Fruit fly (Drosophila melanogaster) whole organism, wandering third instar larva: Measurements from ENCODE around the gene ben.
A peak's percentile ranks its signal among the peaks of the same experiment; 100 is the strongest.

ENCODE experiments used
- Abd-B ChIP-seq: fragments of >200 bp; optimal IDR thresholded peaks from 2 replicates; lab custom pipeline; 2017; ENCODE audit warnings: missing biosample characterization, missing genetic modification characterization
- CG32264 ChIP-seq: fragments of 200-800 bp; sonication (Bioruptor generic); optimal IDR thresholded peaks from 2 replicates; lab custom pipeline; 2016; ENCODE audit warnings: missing biosample characterization, missing genetic modification characterization
- CG9705 ChIP-seq: fragments of 200-800 bp; sonication (Bioruptor generic); optimal IDR thresholded peaks from 2 replicates; lab custom pipeline; 2018; ENCODE audit warnings: missing biosample characterization, mild to moderate bottlenecking, missing genetic modification characterization
- CrebA ChIP-seq: fragments of 200-800 bp; sonication (Bioruptor generic); optimal IDR thresholded peaks from 2 replicates; lab custom pipeline; 2016; ENCODE audit warnings: missing biosample characterization, mild to moderate bottlenecking, missing genetic modification characterization, borderline replicate concordance
- Dfd ChIP-seq: fragments of >200 bp; optimal IDR thresholded peaks from 2 replicates; lab custom pipeline; 2017; ENCODE audit warnings: missing biosample characterization, missing genetic modification characterization
- Dif ChIP-seq: fragments of 200-275, 200-300 bp; sonication (Bioruptor generic); optimal IDR thresholded peaks from 2 replicates; lab custom pipeline; 2018; ENCODE audit warnings: missing biosample characterization, missing genetic modification characterization; ENCODE audit not compliant: partially characterized antibody
- GATAd ChIP-seq: sonication (Bioruptor generic); optimal IDR thresholded peaks from 2 replicates; lab custom pipeline; 2016; ENCODE audit warnings: missing biosample characterization, missing genetic modification characterization
- HLH106 ChIP-seq: fragments of 200-800 bp; optimal IDR thresholded peaks from 3 replicates; lab custom pipeline; 2019; ENCODE audit warnings: missing biosample characterization, mild to moderate bottlenecking, missing genetic modification characterization, moderate library complexity
- Hnf4 ChIP-seq: fragments of 200-800 bp; sonication (Bioruptor generic); optimal IDR thresholded peaks from 2 replicates; lab custom pipeline; 2016; ENCODE audit warnings: missing biosample characterization, mild to moderate bottlenecking, missing genetic modification characterization
- Hr78 ChIP-seq: fragments of >200 bp; optimal IDR thresholded peaks from 2 replicates; lab custom pipeline; 2017; ENCODE audit warnings: missing biosample characterization, missing genetic modification characterization
- Hr83 ChIP-seq: fragments of 200-300 bp; sonication (Bioruptor generic); optimal IDR thresholded peaks from 2 replicates; lab custom pipeline; 2016; ENCODE audit warnings: missing biosample characterization, mild to moderate bottlenecking, missing genetic modification characterization, moderate library complexity; ENCODE audit not compliant: poor library complexity, severe bottlenecking
- Jra ChIP-seq: sonication (Bioruptor generic); optimal IDR thresholded peaks from 2 replicates; lab custom pipeline; 2016; ENCODE audit warnings: missing biosample characterization, missing genetic modification characterization
- Mio ChIP-seq: sonication (Bioruptor generic); optimal IDR thresholded peaks from 2 replicates; lab custom pipeline; 2016; ENCODE audit warnings: missing biosample characterization, missing genetic modification characterization
- Myc ChIP-seq: fragments of >200 bp; optimal IDR thresholded peaks from 2 replicates; lab custom pipeline; 2017
- N ChIP-seq: fragments of >200 bp; optimal IDR thresholded peaks from 2 replicates; lab custom pipeline; 2018; ENCODE audit warnings: missing biosample characterization, missing external identifiers, missing genetic modification characterization
- OdsH ChIP-seq: fragments of 200-800 bp; sonication (Bioruptor generic); optimal IDR thresholded peaks from 2 replicates; lab custom pipeline; 2016; ENCODE audit warnings: missing biosample characterization, mild to moderate bottlenecking, missing genetic modification characterization
- Rel ChIP-seq, 2 experiments: fragments of 200-800 bp; sonication (Bioruptor generic) in 1 of 2; optimal IDR thresholded peaks; 2 replicates in 1 of 2; 3 replicates in 1 of 2; lab custom pipeline; 2016 to 2019; ENCODE audit warnings: mild to moderate bottlenecking in 2 of 2, missing biosample characterization in 2 of 2, missing genetic modification characterization in 2 of 2, moderate library complexity in 1 of 2
- Sp1 ChIP-seq: fragments of 200-800 bp; sonication (Bioruptor generic); optimal IDR thresholded peaks from 3 replicates; lab custom pipeline; 2019; ENCODE audit warnings: missing biosample characterization, mild to moderate bottlenecking, missing genetic modification characterization, moderate library complexity
- Vsx2 ChIP-seq: fragments of 200-300, 225-300 bp; sonication (Bioruptor generic); optimal IDR thresholded peaks from 2 replicates; lab custom pipeline; 2018; ENCODE audit warnings: missing biosample characterization, missing genetic modification characterization; ENCODE audit not compliant: partially characterized antibody
- br ChIP-seq: fragments of 200-800 bp; sonication (Bioruptor generic); optimal IDR thresholded peaks from 2 replicates; lab custom pipeline; 2016; ENCODE audit warnings: missing biosample characterization, missing genetic modification characterization
- brk ChIP-seq: fragments of 200-800 bp; sonication (Bioruptor generic); optimal IDR thresholded peaks from 2 replicates; lab custom pipeline; 2016; ENCODE audit warnings: missing biosample characterization, mild to moderate bottlenecking, missing genetic modification characterization
- dl ChIP-seq, 2 experiments: fragments of 175-275, 200-275 bp in 1 of 2; fragments of 200-275 bp in 1 of 2; sonication (Bioruptor generic); optimal IDR thresholded peaks; lab custom pipeline; 2018; ENCODE audit warnings: mild to moderate bottlenecking in 2 of 2, missing biosample characterization in 2 of 2, missing genetic modification characterization in 2 of 2, moderate library complexity in 2 of 2; ENCODE audit not compliant: partially characterized antibody in 2 of 2, insufficient read depth in 1 of 2
- dmrt93B ChIP-seq: fragments of 200-800 bp; sonication (Bioruptor generic); optimal IDR thresholded peaks from 2 replicates; lab custom pipeline; 2018; ENCODE audit warnings: missing biosample characterization, mild to moderate bottlenecking, missing genetic modification characterization
- dsf ChIP-seq: sonication (Bioruptor generic); optimal IDR thresholded peaks from 2 replicates; lab custom pipeline; 2016; ENCODE audit warnings: missing biosample characterization, missing genetic modification characterization, borderline replicate concordance
- ey ChIP-seq: fragments of 200-800 bp; sonication (Bioruptor generic); optimal IDR thresholded peaks from 2 replicates; lab custom pipeline; 2016; ENCODE audit warnings: missing biosample characterization, missing genetic modification characterization
- foxo ChIP-seq, 2 experiments: fragments of 200-800 bp; sonication (Bioruptor generic); optimal IDR thresholded peaks; 2 replicates in 1 of 2; 3 replicates in 1 of 2; lab custom pipeline; 2016 to 2017; ENCODE audit warnings: missing biosample characterization in 2 of 2, missing genetic modification characterization in 2 of 2
- fru ChIP-seq: fragments of 200-800 bp; sonication (Bioruptor generic); optimal IDR thresholded peaks from 3 replicates; lab custom pipeline; 2016; ENCODE audit warnings: missing biosample characterization, mild to moderate bottlenecking, missing genetic modification characterization
- h ChIP-seq: fragments of 200-800 bp; sonication (Bioruptor generic); optimal IDR thresholded peaks from 3 replicates; lab custom pipeline; 2016; ENCODE audit warnings: missing biosample characterization, mild to moderate bottlenecking, missing genetic modification characterization
- jim ChIP-seq: fragments of 175-275, 200-325 bp; sonication (Bioruptor generic); optimal IDR thresholded peaks from 2 replicates; lab custom pipeline; 2016; ENCODE audit warnings: missing biosample characterization, mild to moderate bottlenecking, missing genetic modification characterization
- lola ChIP-seq: fragments of >200 bp; optimal IDR thresholded peaks from 2 replicates; lab custom pipeline; 2017; ENCODE audit warnings: missing biosample characterization, missing genetic modification characterization
- pan ChIP-seq: fragments of >200 bp; optimal IDR thresholded peaks from 2 replicates; lab custom pipeline; 2017
- psq ChIP-seq: fragments of 200-800 bp; sonication (Bioruptor generic); optimal IDR thresholded peaks from 3 replicates; lab custom pipeline; 2017; ENCODE audit warnings: missing biosample characterization, mild to moderate bottlenecking, missing genetic modification characterization, moderate library complexity
- rgr ChIP-seq: fragments of 200-800 bp; sonication (Bioruptor generic); optimal IDR thresholded peaks from 3 replicates; lab custom pipeline; 2016; ENCODE audit warnings: missing biosample characterization, mild to moderate bottlenecking, missing genetic modification characterization
- sage ChIP-seq: fragments of 200-800 bp; sonication (Bioruptor generic); optimal IDR thresholded peaks from 2 replicates; lab custom pipeline; 2016; ENCODE audit warnings: missing biosample characterization, mild to moderate bottlenecking, missing genetic modification characterization
- sv ChIP-seq: fragments of 200-800 bp; sonication (Bioruptor generic); optimal IDR thresholded peaks from 3 replicates; lab custom pipeline; 2016; ENCODE audit warnings: missing biosample characterization, missing genetic modification characterization
- tai ChIP-seq: sonication (Bioruptor generic); optimal IDR thresholded peaks from 2 replicates; lab custom pipeline; 2016; ENCODE audit warnings: missing biosample characterization, missing genetic modification characterization
- usp ChIP-seq: fragments of >200 bp; optimal IDR thresholded peaks from 2 replicates; lab custom pipeline; 2017; ENCODE audit warnings: missing biosample characterization, missing genetic modification characterization
- woc ChIP-seq: sonication (Bioruptor generic); optimal IDR thresholded peaks from 2 replicates; lab custom pipeline; 2016; ENCODE audit warnings: missing biosample characterization, mild to moderate bottlenecking, missing genetic modification characterization

The ben gene

dm6 chrX:13995977-13996723, at the start of gene ben:
Gene ben, plus strand, starts transcription at chrX:13996345.
- TF ChIP-seq Jra (no peak), OdsH (GFP tag; lab: Kevin White, UChicago) (peak; percentile 53), woc (peak; percentile 88), sv (peak; percentile 33), HLH106 (tag; lab: Kevin White, UChicago) (peak; percentile 90), pan (lab: Kevin White, UChicago) (no peak), brk (GFP tag; lab: Kevin White, UChicago) (peak; percentile 18), Dif (GFP tag; lab: Kevin White, UChicago) (peak; percentile 94), fru (peak; percentile 80), usp (GFP tag; lab: Kevin White, UChicago) (no peak), dsf (GFP tag; lab: Kevin White, UChicago) (no peak), h (peak; percentile 79), lola (GFP tag; lab: Kevin White, UChicago) (no peak), ey (GFP tag; lab: Kevin White, UChicago) (peak; percentile 79), N (GFP tag; lab: Kevin White, UChicago) (no peak), Dfd (GFP tag; lab: Kevin White, UChicago) (peak; percentile 61), sage (no peak), jim (no peak), foxo (GFP tag; optimal IDR thresholded peaks at IDR 0.05; lab: Kevin White, UChicago) (peak in 1 of 2 experiments; percentile 86), Hr83 (no peak), GATAd (GFP tag; lab: Kevin White, UChicago) (no peak), psq (GFP tag; lab: Kevin White, UChicago) (peak; percentile 64), CG9705 (GFP tag; lab: Kevin White, UChicago) (peak; percentile 80), Myc (lab: Kevin White, UChicago) (no peak), tai (GFP tag; lab: Kevin White, UChicago) (no peak), rgr (GFP tag; lab: Kevin White, UChicago) (peak; percentile 77), CG32264 (GFP tag; lab: Kevin White, UChicago) (peak; percentile 42), br (GFP tag; lab: Kevin White, UChicago) (peak; percentile 78), dmrt93B (GFP tag; lab: Kevin White, UChicago) (peak; percentile 78), dl (GFP tag; optimal IDR thresholded peaks at IDR 0.05; lab: Kevin White, UChicago; ENCODE audit: insufficient read depth in 1 of 2, partially characterized antibody in 2 of 2) (peak; percentile 24 to 45), Hnf4 (GFP tag; lab: Kevin White, UChicago) (peak; percentile 61), Abd-B (GFP tag; lab: Kevin White, UChicago) (no peak), Mio (no peak), Vsx2 (peak; percentile 48), Hr78 (GFP tag; lab: Kevin White, UChicago) (no peak), CrebA (GFP tag; lab: Kevin White, UChicago) (no peak), Sp1 (GFP tag; lab: Kevin White, UChicago) (peak; percentile 83), Rel (GFP tag; optimal IDR thresholded peaks at IDR 0.05; lab: Kevin White, UChicago) (no peak), Rel (tag; optimal IDR thresholded peaks at IDR 0.05; lab: Kevin White, UChicago) (peak; percentile 71)

- no peak for TF ChIP-seq Rel (GFP tag; optimal IDR thresholded peaks at IDR 0.05; lab: Kevin White, UChicago)
- no peak for TF ChIP-seq Rel (tag; optimal IDR thresholded peaks at IDR 0.05; lab: Kevin White, UChicago)
- TF ChIP-seq dsf (GFP tag; lab: Kevin White, UChicago): no peak
- no peak for TF ChIP-seq Abd-B (GFP tag; lab: Kevin White, UChicago)
- no peak for TF ChIP-seq h
- no peak for TF ChIP-seq psq (GFP tag; lab: Kevin White, UChicago)
- TF ChIP-seq fru: no peak
- no peak for TF ChIP-seq N (GFP tag; lab: Kevin White, UChicago)
- TF ChIP-seq ey (GFP tag; lab: Kevin White, UChicago): peak; percentile 9
- TF ChIP-seq usp (GFP tag; lab: Kevin White, UChicago): no peak
- no peak for TF ChIP-seq GATAd (GFP tag; lab: Kevin White, UChicago)
- TF ChIP-seq OdsH (GFP tag; lab: Kevin White, UChicago): no peak
- no peak for TF ChIP-seq Hr83
- TF ChIP-seq Jra: no peak
- TF ChIP-seq dl (GFP tag; optimal IDR thresholded peaks at IDR 0.05; lab: Kevin White, UChicago; ENCODE audit: insufficient read depth in 1 of 2, partially characterized antibody in 2 of 2): no peak
- TF ChIP-seq Mio: no peak
- peak in 1 of 2 experiments; percentile 34 for TF ChIP-seq foxo (GFP tag; optimal IDR thresholded peaks at IDR 0.05; lab: Kevin White, UChicago)
- TF ChIP-seq Dfd (GFP tag; lab: Kevin White, UChicago): no peak
- no peak for TF ChIP-seq pan (lab: Kevin White, UChicago)
- TF ChIP-seq Sp1 (GFP tag; lab: Kevin White, UChicago): peak; percentile 6
- TF ChIP-seq dmrt93B (GFP tag; lab: Kevin White, UChicago): peak; percentile 3
- TF ChIP-seq Dif (GFP tag; lab: Kevin White, UChicago): no peak
- peak; percentile 7 for TF ChIP-seq br (GFP tag; lab: Kevin White, UChicago)
- no peak for TF ChIP-seq lola (GFP tag; lab: Kevin White, UChicago)
- TF ChIP-seq CrebA (GFP tag; lab: Kevin White, UChicago): no peak
- TF ChIP-seq tai (GFP tag; lab: Kevin White, UChicago): no peak
- no peak for TF ChIP-seq CG9705 (GFP tag; lab: Kevin White, UChicago)
- TF ChIP-seq Hr78 (GFP tag; lab: Kevin White, UChicago): no peak
- no peak for TF ChIP-seq CG32264 (GFP tag; lab: Kevin White, UChicago)
- peak; percentile 5 for TF ChIP-seq rgr (GFP tag; lab: Kevin White, UChicago)
- no peak for TF ChIP-seq sv
- no peak for TF ChIP-seq woc
- TF ChIP-seq Myc (lab: Kevin White, UChicago): no peak
- peak; percentile 14 for TF ChIP-seq HLH106 (tag; lab: Kevin White, UChicago)
- TF ChIP-seq Vsx2: no peak
- no peak for TF ChIP-seq brk (GFP tag; lab: Kevin White, UChicago)
- no peak for TF ChIP-seq sage
- no peak for TF ChIP-seq Hnf4 (GFP tag; lab: Kevin White, UChicago)
- TF ChIP-seq jim: no peak
Measured at dm6 chrX:13948131-13948804, 47.9 kb upstream of the ben start.
